Worm (Caenorhabditis elegans) whole organism, L2 larva: Measurements from ENCODE around the gene smi-1.

Experiments
- C34F6.9 ChIP-seq: fragments of 150-350 bp; optimal IDR thresholded peaks from 2 replicates; lab custom pipeline; 2014; ENCODE audit warnings: missing biosample characterization, missing genetic modification characterization
- F13H6.1 ChIP-seq: sonication (generic microtip); optimal IDR thresholded peaks from 2 replicates; lab custom pipeline; 2016; ENCODE audit warnings: missing genetic modification characterization, missing compliant biosample characterization
- R02D3.7 ChIP-seq: fragments of 150-350 bp; optimal IDR thresholded peaks from 2 replicates; lab custom pipeline; 2014; ENCODE audit warnings: missing biosample characterization, missing genetic modification characterization
- Y55F3AM.14 ChIP-seq: fragments of 200-800 bp; sonication (Bioruptor generic); optimal IDR thresholded peaks from 2 replicates; lab custom pipeline; 2018; ENCODE audit warnings: mild to moderate bottlenecking, missing genetic modification characterization, missing compliant biosample characterization
- ZK546.5 ChIP-seq: sonication (generic microtip); optimal IDR thresholded peaks from 2 replicates; lab custom pipeline; 2017; ENCODE audit warnings: missing biosample characterization, missing genetic modification characterization
- ceh-16 ChIP-seq: fragments of 150-350 bp; optimal IDR thresholded peaks from 2 replicates; lab custom pipeline; 2014; ENCODE audit warnings: missing biosample characterization, missing genetic modification characterization
- crh-2 ChIP-seq: sonication (generic microtip); optimal IDR thresholded peaks from 2 replicates; lab custom pipeline; 2017; ENCODE audit warnings: missing biosample characterization, missing genetic modification characterization
- dmd-4 ChIP-seq: sonication (generic microtip); optimal IDR thresholded peaks from 2 replicates; lab custom pipeline; 2017; ENCODE audit warnings: missing biosample characterization, missing genetic modification characterization
- egl-27 ChIP-seq: sonication (generic microtip); optimal IDR thresholded peaks from 3 replicates; lab custom pipeline; 2017; ENCODE audit warnings: missing biosample characterization, missing genetic modification reagents, missing genetic modification characterization
- elt-3 ChIP-seq: sonication (generic microtip); optimal IDR thresholded peaks from 2 replicates; lab custom pipeline; 2017; ENCODE audit warnings: missing biosample characterization, missing genetic modification characterization
- fos-1 ChIP-seq: fragments of 150-350 bp; optimal IDR thresholded peaks from 2 replicates; lab custom pipeline; 2014; ENCODE audit warnings: missing biosample characterization, missing genetic modification characterization
- gmeb-1 ChIP-seq: fragments of 150-350 bp; optimal IDR thresholded peaks from 2 replicates; lab custom pipeline; 2014; ENCODE audit warnings: missing biosample characterization, missing genetic modification characterization
- lin-13 ChIP-seq: fragments of 150-350 bp; optimal IDR thresholded peaks from 2 replicates; lab custom pipeline; 2014; ENCODE audit warnings: missing biosample characterization, missing genetic modification reagents, missing genetic modification characterization
- lin-39 ChIP-seq: fragments of 150-350 bp; optimal IDR thresholded peaks from 2 replicates; lab custom pipeline; 2014; ENCODE audit warnings: missing biosample characterization, missing genetic modification reagents, missing genetic modification characterization
- lsy-2 ChIP-seq, 2 experiments: fragments of 150-350 bp in 1 of 2; sonication (generic microtip) in 1 of 2; optimal IDR thresholded peaks; 2 replicates each; lab custom pipeline; 2014 to 2017; ENCODE audit warnings: missing biosample characterization in 2 of 2, missing genetic modification characterization in 2 of 2
- mbf-1 ChIP-seq: sonication (generic microtip); optimal IDR thresholded peaks from 2 replicates; lab custom pipeline; 2017; ENCODE audit warnings: missing biosample characterization, missing genetic modification characterization
- mdl-1 ChIP-seq, 2 experiments: fragments of 150-350 bp in 1 of 2; sonication (generic microtip) in 1 of 2; optimal IDR thresholded peaks; 2 replicates each; lab custom pipeline; 2017; ENCODE audit warnings: missing biosample characterization in 2 of 2, missing genetic modification characterization in 2 of 2
- nhr-12 ChIP-seq: fragments of 150-350 bp; optimal IDR thresholded peaks from 2 replicates; lab custom pipeline; 2014; ENCODE audit warnings: missing biosample characterization, missing genetic modification characterization
- nhr-129 ChIP-seq: fragments of 150-350 bp; optimal IDR thresholded peaks from 2 replicates; lab custom pipeline; 2014; ENCODE audit warnings: missing biosample characterization, missing genetic modification characterization
- nhr-21 ChIP-seq: fragments of 150-350 bp; optimal IDR thresholded peaks from 2 replicates; lab custom pipeline; 2014; ENCODE audit warnings: missing biosample characterization, missing genetic modification characterization
- nhr-23 ChIP-seq: fragments of 150-350 bp; optimal IDR thresholded peaks from 2 replicates; lab custom pipeline; 2014; ENCODE audit warnings: missing biosample characterization, missing genetic modification reagents, missing genetic modification characterization
- nhr-237 ChIP-seq: fragments of 150-350 bp; optimal IDR thresholded peaks from 2 replicates; lab custom pipeline; 2014; ENCODE audit warnings: missing biosample characterization, missing genetic modification characterization
- nhr-25 ChIP-seq: fragments of 150-350 bp; sonication (generic microtip); optimal IDR thresholded peaks from 3 replicates; lab custom pipeline; 2014; ENCODE audit warnings: missing biosample characterization, missing genetic modification characterization
- nhr-6 ChIP-seq: fragments of 150-350 bp; optimal IDR thresholded peaks from 2 replicates; lab custom pipeline; 2014; ENCODE audit warnings: missing biosample characterization, missing genetic modification characterization
- nhr-77 ChIP-seq: fragments of 150-350 bp; optimal IDR thresholded peaks from 2 replicates; lab custom pipeline; 2014; ENCODE audit warnings: missing biosample characterization, missing genetic modification characterization
- sma-9 ChIP-seq, 2 experiments: fragments of 150-350 bp in 1 of 2; sonication (generic microtip) in 1 of 2; optimal IDR thresholded peaks; 2 replicates each; lab custom pipeline; 2014 to 2016; ENCODE audit warnings: missing genetic modification characterization in 2 of 2, mild to moderate bottlenecking in 1 of 2, missing biosample characterization in 1 of 2, missing compliant biosample characterization in 1 of 2, missing genetic modification reagents in 1 of 2, moderate library complexity in 1 of 2
- snpc-4 ChIP-seq: fragments of 150-350 bp; optimal IDR thresholded peaks from 2 replicates; lab custom pipeline; 2014; ENCODE audit warnings: missing biosample characterization, missing genetic modification characterization
- unc-55 ChIP-seq: fragments of 150-350 bp; sonication (generic microtip); optimal IDR thresholded peaks from 3 replicates; lab custom pipeline; 2014; ENCODE audit warnings: missing biosample characterization, missing genetic modification reagents, missing genetic modification characterization
- zag-1 ChIP-seq: fragments of 150-350 bp; optimal IDR thresholded peaks from 2 replicates; lab custom pipeline; 2014; ENCODE audit warnings: missing biosample characterization, missing genetic modification characterization
- ztf-1 ChIP-seq: fragments of 200-800 bp; sonication (Bioruptor generic); conservative IDR thresholded peaks from 2 replicates; pipeline ENCODE4 v1.3.6; 2022; ENCODE audit warnings: missing genetic modification characterization, missing compliant biosample characterization
- ztf-11 ChIP-seq: sonication (generic microtip); optimal IDR thresholded peaks from 2 replicates; lab custom pipeline; 2017; ENCODE audit warnings: missing biosample characterization, missing genetic modification characterization
- ztf-4 ChIP-seq: fragments of 150-350 bp; optimal IDR thresholded peaks from 2 replicates; lab custom pipeline; 2014; ENCODE audit warnings: missing biosample characterization, missing genetic modification characterization

The smi-1 gene

DNA sequence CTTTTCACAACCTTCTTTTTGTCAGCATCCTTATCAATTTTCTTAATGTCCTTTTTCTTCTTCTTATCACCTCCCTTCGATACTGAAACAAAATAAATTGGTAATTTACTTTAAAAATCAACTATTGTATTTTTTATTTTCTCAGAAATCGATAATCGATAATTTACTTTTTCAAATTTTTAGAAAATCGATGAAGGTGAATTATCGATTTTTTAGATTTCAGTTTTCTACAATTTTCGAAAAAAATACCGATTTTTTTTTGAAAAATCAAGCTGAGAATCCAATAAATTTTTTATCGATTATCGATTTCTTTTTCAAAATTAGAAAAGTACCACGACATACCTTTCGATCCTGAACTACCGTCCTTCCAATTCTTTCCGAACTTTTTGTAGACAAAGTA, 4.5 kb downstream of the smi-1 start:
- TF ChIP-seq fos-1 (no peak), lin-39 (tag; lab: Kevin White, UChicago) (no peak), sma-9 (GFP tag; optimal IDR thresholded peaks at IDR 0.05; lab: Kevin White, UChicago) (no peak), sma-9 (tag; optimal IDR thresholded peaks at IDR 0.05; lab: Kevin White, UChicago) (no peak), F13H6.1 (no peak), R02D3.7 (tag; lab: Kevin White, UChicago) (no peak), dmd-4 (tag; lab: Kevin White, UChicago) (no peak), egl-27 (no peak)

DNA sequence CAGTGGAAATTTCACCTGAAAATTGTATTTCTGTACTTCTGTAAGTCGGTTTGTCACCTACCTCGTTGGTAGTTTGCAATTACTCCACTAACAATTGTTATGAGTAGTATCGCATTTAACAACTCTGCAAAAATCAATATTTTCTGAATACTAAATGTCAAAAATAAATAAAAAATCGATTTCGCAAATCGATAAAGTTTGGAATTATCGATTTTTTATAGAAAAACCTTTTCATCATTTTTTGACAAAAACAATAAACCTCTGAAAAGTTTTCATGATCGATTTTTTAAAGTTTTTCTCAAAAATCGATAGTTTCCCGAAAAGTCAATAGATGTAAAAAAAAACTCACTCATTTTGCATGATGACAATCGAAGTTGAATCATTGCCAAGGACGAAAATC, 8.7 kb downstream of the smi-1 start:
- TF ChIP-seq snpc-4 (tag; lab: Kevin White, UChicago) (no peak), ZK546.5 (tag; lab: Kevin White, UChicago) (no peak), nhr-6 (tag; lab: Kevin White, UChicago) (no peak), Y55F3AM.14 (GFP tag; lab: Kevin White, UChicago) (no peak), nhr-21 (tag; lab: Kevin White, UChicago) (no peak), ceh-16 (tag; lab: Kevin White, UChicago) (no peak), ztf-1 (GFP tag; lab: Robert Waterston, UW) (no peak), unc-55 (no peak), mdl-1 (tag; optimal IDR thresholded peaks at IDR 0.05; lab: Kevin White, UChicago) (no peak), nhr-12 (tag; lab: Kevin White, UChicago) (no peak), nhr-23 (tag; lab: Kevin White, UChicago) (no peak), nhr-237 (tag; lab: Kevin White, UChicago) (no peak), ztf-4 (tag; lab: Kevin White, UChicago) (no peak), lsy-2 (tag; optimal IDR thresholded peaks at IDR 0.05; lab: Kevin White, UChicago) (no peak)

DNA sequence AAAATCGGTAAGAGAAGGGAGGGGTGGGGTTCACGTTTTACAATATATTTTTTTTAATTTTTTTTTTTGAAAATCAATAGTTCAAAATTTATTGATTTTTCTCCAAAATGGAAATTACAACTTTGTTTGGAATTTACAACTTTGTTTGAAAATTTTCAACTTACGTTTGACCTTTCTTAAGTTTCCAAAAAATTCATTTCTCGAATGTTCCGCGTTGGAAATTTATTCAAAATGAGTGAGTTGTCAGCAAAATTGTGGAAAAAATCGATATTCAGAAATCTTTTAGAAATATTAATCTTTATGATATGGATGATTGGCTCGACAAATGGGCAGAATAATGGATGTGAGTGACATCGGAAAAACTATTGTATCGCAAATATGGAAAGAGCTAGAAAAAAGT, 9.2 kb downstream of the smi-1 start, which contains the start of gene B0524.3:
B0524.3 (plus strand) TSS at position 301 of the 400 bp plus-strand sequence.
- no peak for TF ChIP-seq nhr-129 (tag; lab: Kevin White, UChicago)
- TF ChIP-seq nhr-77: no peak

DNA sequence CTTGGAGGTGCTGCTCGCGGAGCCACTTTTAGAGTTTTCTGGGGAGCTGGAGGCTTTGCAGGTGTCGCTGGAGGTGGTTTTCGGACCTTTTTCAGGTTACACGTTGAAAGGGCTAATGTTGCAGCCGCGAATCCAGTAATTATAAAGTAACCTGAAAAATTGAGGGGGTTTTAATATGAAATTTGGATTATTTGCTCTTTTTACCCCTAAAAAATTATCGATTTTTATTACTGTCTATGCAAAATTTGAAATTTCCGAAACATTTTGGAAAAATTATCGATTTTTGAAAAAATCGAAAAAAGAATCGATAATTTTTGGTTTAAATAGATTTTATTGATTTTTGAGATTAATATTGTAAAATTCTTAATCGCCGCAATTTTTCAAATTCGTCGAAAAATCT, 15.2 kb downstream of the smi-1 start:
- no peak for TF ChIP-seq zag-1 (tag; lab: Kevin White, UChicago)

DNA sequence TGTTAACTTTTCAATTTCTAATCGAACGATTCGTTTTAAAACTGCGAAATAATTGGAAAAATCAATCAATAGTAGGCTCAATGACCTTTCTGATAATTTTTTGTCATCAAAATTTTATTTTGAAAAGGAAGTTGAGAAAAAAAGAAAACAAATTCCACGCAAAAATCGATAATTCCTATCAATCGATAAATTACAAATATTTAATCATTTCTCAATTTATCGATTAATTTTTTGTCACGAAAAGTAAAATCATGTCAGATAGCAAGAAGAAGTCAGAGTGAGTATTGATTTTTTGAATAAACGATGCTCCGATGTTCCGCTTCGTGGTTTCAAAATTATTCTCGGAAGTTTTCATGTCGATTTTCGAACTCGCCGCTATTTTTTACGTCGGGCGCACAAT, 15.7 kb downstream of the smi-1 start, which contains the start of the genes B0524.5 and B0524.2:
B0524.5 (minus strand) TSS at position 40 of the 400 bp plus-strand sequence.
B0524.2 (plus strand) TSS at position 207 of the 400 bp plus-strand sequence.
- no peak for TF ChIP-seq lsy-2 (tag; optimal IDR thresholded peaks at IDR 0.05; lab: Kevin White, UChicago)
- no peak for TF ChIP-seq nhr-21 (tag; lab: Kevin White, UChicago)
- TF ChIP-seq, all 48 proteins: peak for 0

DNA sequence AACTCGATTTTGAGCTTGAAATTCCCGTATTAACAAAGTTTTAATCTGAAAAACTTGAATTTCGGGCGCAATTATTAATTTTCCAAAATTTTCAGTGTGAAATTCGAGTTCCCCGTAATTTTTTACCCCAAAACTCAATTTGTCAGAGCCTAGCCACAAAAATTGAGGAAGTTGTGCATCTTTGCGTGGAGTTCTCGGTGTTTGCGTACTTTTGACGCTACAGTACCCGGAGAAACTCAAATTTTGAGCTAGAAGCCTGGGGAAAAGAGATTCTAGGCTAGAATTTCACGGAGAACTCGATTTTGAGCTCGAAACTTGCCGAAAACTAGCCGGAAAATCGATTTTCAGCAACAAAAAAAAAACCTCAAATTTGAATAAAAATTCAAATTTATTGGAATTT, 22.2 kb downstream of the smi-1 start:
- peak in 1 of 2 experiments; percentile 50 for TF ChIP-seq lsy-2 (tag; optimal IDR thresholded peaks at IDR 0.05; lab: Kevin White, UChicago)
- TF ChIP-seq lin-13 (GFP tag; lab: Kevin White, UChicago): peak; percentile 63

DNA sequence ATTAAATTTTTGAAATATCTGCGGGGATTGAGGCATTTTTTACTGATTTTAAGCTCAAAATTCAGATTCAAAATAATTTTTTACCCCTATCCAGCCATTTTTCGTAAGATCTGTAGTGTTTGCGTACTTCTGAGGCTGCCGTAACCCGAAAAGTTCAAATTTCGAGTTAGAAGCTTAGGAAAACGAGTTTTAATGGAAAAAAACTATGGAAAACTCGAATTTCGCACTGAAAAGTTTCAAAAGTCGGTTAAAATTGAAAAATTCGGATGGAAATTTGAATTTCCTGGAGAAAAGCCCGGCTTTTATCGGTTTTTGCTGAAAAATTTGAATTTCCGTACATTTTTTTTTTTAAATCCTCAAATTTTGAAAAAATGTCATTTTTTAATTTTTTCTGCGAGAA, 25.8 kb downstream of the smi-1 start:
- TF ChIP-seq mbf-1: no peak
- no peak for TF ChIP-seq C34F6.9 (tag; lab: Kevin White, UChicago)
- TF ChIP-seq lin-13 (GFP tag; lab: Kevin White, UChicago): no peak
- no peak for TF ChIP-seq gmeb-1
- no peak for TF ChIP-seq crh-2 (tag; lab: Kevin White, UChicago)
- TF ChIP-seq fos-1: no peak
- TF ChIP-seq dmd-4 (tag; lab: Kevin White, UChicago): no peak
- TF ChIP-seq ceh-16 (tag; lab: Kevin White, UChicago): no peak
- no peak for TF ChIP-seq nhr-77
- no peak for TF ChIP-seq ztf-4 (tag; lab: Kevin White, UChicago)
- TF ChIP-seq nhr-25 (tag; lab: Kevin White, UChicago): no peak
- no peak for TF ChIP-seq Y55F3AM.14 (GFP tag; lab: Kevin White, UChicago)
- TF ChIP-seq ztf-11 (tag; lab: Kevin White, UChicago): no peak
- TF ChIP-seq R02D3.7 (tag; lab: Kevin White, UChicago): no peak
- TF ChIP-seq elt-3 (tag; lab: Kevin White, UChicago): no peak
- no peak for TF ChIP-seq nhr-129 (tag; lab: Kevin White, UChicago)
- TF ChIP-seq nhr-237 (tag; lab: Kevin White, UChicago): no peak
- TF ChIP-seq, all 48 proteins: peak for 0
